Worm (Caenorhabditis elegans) whole organism, L3 larva: ENCODE data around the gene plp-1.

ENCODE experiments used
- ZK546.5 ChIP-seq: sonication (generic microtip); optimal IDR thresholded peaks from 2 replicates; lab custom pipeline; 2017; ENCODE audit warnings: missing biosample characterization, missing genetic modification characterization
- elt-2 ChIP-seq: sonication (generic microtip); optimal IDR thresholded peaks from 2 replicates; lab custom pipeline; 2016; ENCODE audit warnings: missing genetic modification reagents, mild to moderate bottlenecking, missing genetic modification characterization, missing compliant biosample characterization
- elt-3 ChIP-seq, 3 experiments: fragments of 150-350 bp in 1 of 3; sonication (generic microtip) in 2 of 3; optimal IDR thresholded peaks; 2 replicates in 2 of 3; 4 replicates in 1 of 3; lab custom pipeline; 2014 to 2017; ENCODE audit warnings: missing biosample characterization in 3 of 3, missing genetic modification characterization in 3 of 3
- lin-15B ChIP-seq: fragments of 150-350 bp; optimal IDR thresholded peaks from 2 replicates; lab custom pipeline; 2014; ENCODE audit warnings: missing biosample characterization, missing genetic modification characterization
- lin-39 ChIP-seq: fragments of 150-350 bp; optimal IDR thresholded peaks from 2 replicates; lab custom pipeline; 2018; ENCODE audit warnings: missing biosample characterization, missing genetic modification reagents, missing genetic modification characterization
- mdl-1 ChIP-seq: fragments of 150-350 bp; optimal IDR thresholded peaks from 2 replicates; lab custom pipeline; 2014; ENCODE audit warnings: missing biosample characterization, missing genetic modification characterization
- nhr-11 ChIP-seq: fragments of 150-350 bp; optimal IDR thresholded peaks from 2 replicates; lab custom pipeline; 2014; ENCODE audit warnings: missing biosample characterization, missing genetic modification characterization
- ztf-4 ChIP-seq: fragments of 150-350 bp; optimal IDR thresholded peaks from 2 replicates; lab custom pipeline; 2014; ENCODE audit warnings: missing biosample characterization, missing genetic modification characterization

DNA sequence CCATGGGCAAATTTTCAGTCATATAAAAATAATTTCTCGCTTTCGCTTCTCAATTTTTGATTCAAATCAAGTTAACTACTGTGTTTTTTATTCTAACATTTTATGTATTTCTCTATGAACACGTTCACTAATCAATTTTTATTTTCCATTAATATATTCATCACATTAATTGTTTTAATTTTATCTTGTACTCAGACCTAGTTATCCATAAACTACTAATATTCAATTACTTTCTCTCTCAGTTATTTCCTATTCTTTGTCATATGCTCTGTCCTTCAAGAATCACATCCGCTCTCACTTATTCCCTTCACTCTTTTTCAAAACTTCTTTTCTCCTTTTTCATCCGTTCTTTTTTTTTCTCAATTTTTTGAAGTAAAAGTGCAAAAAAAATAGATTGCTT, 46.2 kb upstream of the plp-1 start:
- TF ChIP-seq elt-3 (tag; optimal IDR thresholded peaks at IDR 0.05; lab: Kevin White, UChicago) (no peak), nhr-11 (tag; lab: Kevin White, UChicago) (no peak), lin-39 (tag; lab: Kevin White, UChicago) (no peak), lin-15B (tag; lab: Kevin White, UChicago) (no peak), ZK546.5 (tag; lab: Kevin White, UChicago) (no peak), ztf-4 (no peak), mdl-1 (tag; lab: Kevin White, UChicago) (no peak), elt-2 (no peak)
